Worm (Caenorhabditis elegans) whole organism, young adult: ENCODE results near the gene gphr-2.

ENCODE experiments used
- B0035.1 ChIP-seq: sonication (generic microtip); optimal IDR thresholded peaks from 2 replicates; lab custom pipeline; 2016; ENCODE audit warnings: missing genetic modification characterization, mild to moderate bottlenecking, missing compliant biosample characterization, missing genotype, missing genetic modification reagents
- B0336.3 ChIP-seq: fragments of 200-800 bp; sonication (Bioruptor generic); IDR thresholded peaks from 2 replicates; pipeline ENCODE4 v1.3.6; 2022; ENCODE audit warnings: missing genetic modification characterization, missing compliant biosample characterization
- F22D6.2 ChIP-seq: sonication (generic microtip); optimal IDR thresholded peaks from 2 replicates; lab custom pipeline; 2016; ENCODE audit warnings: mild to moderate bottlenecking, missing genetic modification characterization, missing compliant biosample characterization
- F55B11.4 ChIP-seq: sonication (generic microtip); optimal IDR thresholded peaks from 2 replicates; lab custom pipeline; 2016; ENCODE audit warnings: missing compliant biosample characterization, missing genetic modification characterization, borderline replicate concordance; ENCODE audit not compliant: insufficient read depth
- K11D2.4 ChIP-seq: fragments of 200-800 bp; sonication (Bioruptor generic); IDR thresholded peaks from 2 replicates; pipeline ENCODE4 v1.3.6; 2022; ENCODE audit warnings: missing genetic modification reagents, missing genetic modification characterization, missing compliant biosample characterization
- K12H6.12 ChIP-seq: fragments of 200-800 bp; sonication (Bioruptor generic); optimal IDR thresholded peaks from 2 replicates; lab custom pipeline; 2018; ENCODE audit warnings: mild to moderate bottlenecking, missing genetic modification characterization, missing compliant biosample characterization
- T07F8.4 ChIP-seq: sonication (generic microtip); optimal IDR thresholded peaks from 2 replicates; lab custom pipeline; 2016; ENCODE audit warnings: mild to moderate bottlenecking, missing genetic modification characterization, moderate library complexity, missing compliant biosample characterization
- Y53G8AR.9 ChIP-seq: fragments of 200-800 bp; sonication (Bioruptor generic); conservative IDR thresholded peaks from 2 replicates; pipeline ENCODE4 v1.3.6; 2022; ENCODE audit warnings: missing genetic modification reagents, missing genetic modification characterization, missing compliant biosample characterization
- ceh-27 ChIP-seq: fragments of 200-800 bp; sonication (Bioruptor generic); optimal IDR thresholded peaks from 2 replicates; lab custom pipeline; 2018; ENCODE audit warnings: mild to moderate bottlenecking, missing genetic modification characterization, moderate library complexity, missing compliant biosample characterization
- ceh-58 ChIP-seq: fragments of 200-800 bp; sonication (Bioruptor generic); IDR thresholded peaks from 2 replicates; pipeline ENCODE4 v1.3.6; 2022; ENCODE audit warnings: missing genetic modification characterization, missing compliant biosample characterization
- ceh-91 ChIP-seq: fragments of 200-800 bp; sonication (Bioruptor generic); IDR thresholded peaks from 2 replicates; pipeline ENCODE4 v1.3.6; 2022; ENCODE audit warnings: missing genetic modification reagents, missing genetic modification characterization, missing compliant biosample characterization
- chd-7 ChIP-seq: sonication (generic microtip); optimal IDR thresholded peaks from 2 replicates; lab custom pipeline; 2016; ENCODE audit warnings: mild to moderate bottlenecking, missing genetic modification characterization, moderate library complexity, missing compliant biosample characterization
- dpff-1 ChIP-seq: sonication (generic microtip); optimal IDR thresholded peaks from 2 replicates; lab custom pipeline; 2017; ENCODE audit warnings: mild to moderate bottlenecking, missing genetic modification characterization, missing compliant biosample characterization
- dpl-1 ChIP-seq: fragments of 150-350 bp; optimal IDR thresholded peaks from 2 replicates; lab custom pipeline; 2014; ENCODE audit warnings: missing biosample characterization, missing genetic modification reagents, missing genetic modification characterization
- egl-44 ChIP-seq: fragments of 200-800 bp; sonication (Bioruptor generic); IDR thresholded peaks from 2 replicates; pipeline ENCODE4 v1.3.6; 2022; ENCODE audit warnings: missing genetic modification reagents, missing genetic modification characterization, missing compliant biosample characterization
- let-607 ChIP-seq, 2 experiments: fragments of 200-800 bp in 1 of 2; sonication (Bioruptor generic) in 1 of 2; sonication (generic microtip) in 1 of 2; optimal IDR thresholded peaks; 2 replicates each; lab custom pipeline; 2016 to 2018; ENCODE audit warnings: mild to moderate bottlenecking in 2 of 2, missing compliant biosample characterization in 2 of 2, missing genetic modification characterization in 2 of 2, moderate library complexity in 2 of 2, missing genotype in 1 of 2
- lin-54 ChIP-seq: fragments of 200-800 bp; sonication (Bioruptor generic); optimal IDR thresholded peaks from 2 replicates; lab custom pipeline; 2018; ENCODE audit warnings: mild to moderate bottlenecking, missing genetic modification characterization, missing compliant biosample characterization
- lir-1 ChIP-seq: fragments of 200-800 bp; sonication (Bioruptor generic); conservative IDR thresholded peaks from 2 replicates; pipeline ENCODE4 v1.3.6; 2022; ENCODE audit warnings: missing genetic modification reagents, missing genetic modification characterization, missing compliant biosample characterization
- madf-3 ChIP-seq: fragments of 200-800 bp; sonication (Bioruptor generic); IDR thresholded peaks from 2 replicates; pipeline ENCODE4 v1.3.6; 2022; ENCODE audit warnings: missing genetic modification reagents, missing genetic modification characterization, missing compliant biosample characterization
- mcd-1 ChIP-seq: fragments of 200-800 bp; sonication (Bioruptor generic); IDR thresholded peaks from 2 replicates; pipeline ENCODE4 v1.3.6; 2022; ENCODE audit warnings: missing genetic modification reagents, missing genetic modification characterization, missing compliant biosample characterization
- mes-4 ChIP-seq: sonication (generic microtip); optimal IDR thresholded peaks from 2 replicates; lab custom pipeline; 2016; ENCODE audit warnings: missing genotype, missing genetic modification characterization, missing compliant biosample characterization
- nhr-179 ChIP-seq: sonication (generic microtip); optimal IDR thresholded peaks from 2 replicates; lab custom pipeline; 2016; ENCODE audit warnings: mild to moderate bottlenecking, missing genetic modification characterization, missing compliant biosample characterization
- rcor-1 ChIP-seq: fragments of 200-800 bp; sonication (Bioruptor generic); IDR thresholded peaks from 2 replicates; pipeline ENCODE4 v1.3.6; 2022; ENCODE audit warnings: missing genetic modification reagents, missing genetic modification characterization, missing compliant biosample characterization
- rpc-1 ChIP-seq, 2 experiments: fragments of 150-350 bp in 1 of 2; sonication (generic microtip) in 1 of 2; optimal IDR thresholded peaks; 2 replicates each; lab custom pipeline; 2014 to 2018; ENCODE audit warnings: missing biosample characterization in 1 of 2, missing genetic modification characterization in 1 of 2, missing genetic modification reagents in 1 of 2, missing genotype in 1 of 2
- sdz-38 ChIP-seq: sonication (generic microtip); optimal IDR thresholded peaks from 2 replicates; lab custom pipeline; 2016; ENCODE audit warnings: missing genotype, missing genetic modification characterization, missing compliant biosample characterization
- snpc-3.4 ChIP-seq: sonication (generic microtip); optimal IDR thresholded peaks from 2 replicates; lab custom pipeline; 2017; ENCODE audit warnings: missing genetic modification characterization, mild to moderate bottlenecking, missing compliant biosample characterization, antibody characterized with exemption, moderate library complexity, missing genotype, missing genetic modification reagents
- somi-1 ChIP-seq: fragments of 200-800 bp; sonication (Bioruptor generic); optimal IDR thresholded peaks from 2 replicates; lab custom pipeline; 2018; ENCODE audit warnings: mild to moderate bottlenecking, missing genetic modification characterization, missing compliant biosample characterization
- zfh-2 ChIP-seq: fragments of 200-800 bp; sonication (Bioruptor generic); conservative IDR thresholded peaks from 2 replicates; pipeline ENCODE4 v1.3.6; 2022; ENCODE audit warnings: missing genetic modification reagents, missing genetic modification characterization, missing compliant biosample characterization
- ztf-28 ChIP-seq: fragments of 200-800 bp; sonication (Bioruptor generic); IDR thresholded peaks from 2 replicates; pipeline ENCODE4 v1.3.6; 2022; ENCODE audit warnings: missing genetic modification reagents, missing genetic modification characterization, missing compliant biosample characterization
- ztf-6 ChIP-seq: fragments of 200-800 bp; sonication (Bioruptor generic); IDR thresholded peaks from 2 replicates; pipeline ENCODE4 v1.3.6; 2022; ENCODE audit warnings: missing genetic modification reagents, missing genetic modification characterization, missing compliant biosample characterization

Gene gphr-2

ce11 chrX:14257661-14258060 lies 49.9 kb downstream of the gphr-2 start, which contains the start of gene E02H4.4 (continued):
- TF ChIP-seq ceh-27, result no peak

DNA sequence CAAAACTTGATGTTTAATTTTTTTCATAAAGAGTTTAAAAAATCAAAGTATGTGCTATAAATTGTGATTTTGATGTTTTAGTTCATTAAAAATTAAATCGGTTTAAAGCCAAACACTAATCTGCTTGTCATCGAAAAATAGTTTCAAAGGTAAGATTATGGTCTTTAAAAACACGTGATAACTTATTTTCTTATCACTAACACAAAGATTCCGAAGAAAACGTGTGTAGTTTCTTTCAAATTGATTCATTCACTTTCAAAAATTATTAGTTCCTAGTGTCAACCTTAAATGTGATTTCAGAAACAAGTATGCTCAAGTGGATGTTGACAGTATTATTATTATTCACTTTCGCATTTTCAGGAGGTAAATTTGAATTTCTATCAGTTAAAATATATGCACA lies 51.6 kb downstream of the gphr-2 start, which contains the start of gene E02H4.7:
Gene E02H4.7 (plus strand): TSS at position 301 of the 400 bp plus-strand sequence.
- no peak for TF ChIP-seq ceh-27
- no peak for TF ChIP-seq lin-54 (GFP tag; lab: Kevin White, UChicago)
- no peak for TF ChIP-seq ceh-58 (GFP tag; lab: Robert Waterston, UW)
- TF ChIP-seq Y53G8AR.9 (GFP tag; lab: Robert Waterston, UW), result no peak
- no peak for TF ChIP-seq snpc-3.4 (tag; lab: Kevin White, UChicago)
- no peak for TF ChIP-seq lir-1
- TF ChIP-seq let-607 (tag; optimal IDR thresholded peaks at IDR 0.05; lab: Kevin White, UChicago), result no peak
- no peak for TF ChIP-seq ztf-28 (GFP tag; lab: Robert Waterston, UW)
- no peak for TF ChIP-seq ztf-6 (GFP tag; lab: Robert Waterston, UW)
- TF ChIP-seq zfh-2 (GFP tag; lab: Robert Waterston, UW), result no peak
- no peak for TF ChIP-seq F55B11.4 (tag; lab: Kevin White, UChicago)
- no peak for TF ChIP-seq ceh-91
- no peak for TF ChIP-seq B0035.1 (tag; lab: Kevin White, UChicago)
- no peak for TF ChIP-seq B0336.3 (GFP tag; lab: Robert Waterston, UW)
- TF ChIP-seq rcor-1, result no peak
- no peak for TF ChIP-seq mes-4 (tag; lab: Kevin White, UChicago)
- TF ChIP-seq egl-44 (GFP tag; lab: Robert Waterston, UW), result no peak

- TF ChIP-seq nhr-179, result no peak
- TF ChIP-seq K12H6.12 (tag; lab: Kevin White, UChicago), result no peak
- TF ChIP-seq sdz-38 (tag; lab: Kevin White, UChicago), result no peak
- TF ChIP-seq madf-3, result no peak
- no peak for TF ChIP-seq mcd-1 (GFP tag; lab: Robert Waterston, UW)
- no peak for TF ChIP-seq dpl-1 (GFP tag; lab: Kevin White, UChicago)
- TF ChIP-seq K11D2.4 (GFP tag; lab: Robert Waterston, UW), result no peak
- no peak for TF ChIP-seq F22D6.2 (tag; lab: Kevin White, UChicago)
- TF ChIP-seq rpc-1 (optimal IDR thresholded peaks at IDR 0.05; lab: Kevin White, UChicago), result no peak
- TF ChIP-seq rpc-1 (tag; optimal IDR thresholded peaks at IDR 0.05; lab: Kevin White, UChicago), result no peak
- TF ChIP-seq T07F8.4 (tag; lab: Kevin White, UChicago), result no peak
- TF ChIP-seq chd-7 (tag; lab: Kevin White, UChicago), result no peak
- TF ChIP-seq somi-1 (GFP tag; lab: Kevin White, UChicago), result no peak
- no peak for TF ChIP-seq dpff-1 (tag; lab: Kevin White, UChicago)
Measured at ce11 chrX:14255031-14255430, 52.5 kb downstream of the gphr-2 start, which contains the start of gene E02H4.5. E02H4.5 (minus strand) TSS chrX:14255131.
